Fruit fly (Drosophila melanogaster): ENCODE measurements around the gene CG32445.

CG32445 gene

DNA sequence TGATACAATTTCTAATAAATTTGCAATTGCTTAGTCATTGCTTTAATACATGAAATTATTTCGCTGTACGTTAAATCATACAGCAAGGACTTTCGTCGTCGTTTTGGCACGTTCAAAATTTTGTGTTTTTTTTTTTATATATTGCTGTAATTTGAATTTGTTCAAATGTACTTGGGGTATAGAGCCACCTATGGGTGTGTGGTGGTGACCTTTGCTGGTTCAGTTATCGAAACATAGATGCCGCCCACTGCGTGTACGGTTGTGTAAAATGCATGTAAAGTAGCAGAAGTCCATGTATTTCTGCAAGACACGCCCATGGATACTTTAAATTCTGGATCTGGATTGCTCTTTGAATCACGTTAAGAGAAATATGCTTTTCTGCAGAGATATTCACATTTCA lies 34.9 kb upstream of the CG32445 start (continued):
- TF ChIP-seq Rx (GFP tag; IDR thresholded peaks at IDR 0.05) (peak; percentile 44), sqz (GFP tag; optimal IDR thresholded peaks at IDR 0.05) (peak; percentile 66), gcm (GFP tag; optimal IDR thresholded peaks at IDR 0.05) (no peak), Atf6 (GFP tag; IDR thresholded peaks at IDR 0.05) (no peak), Scr (GFP tag; IDR thresholded peaks at IDR 0.05; ENCODE audit: partially characterized antibody) (no peak), CG12744 (GFP tag; optimal IDR thresholded peaks at IDR 0.05) (peak; percentile 67), CG10959 (GFP tag; IDR thresholded peaks at IDR 0.05) (peak; percentile 64), cg (GFP tag; optimal IDR thresholded peaks at IDR 0.05) (no peak), Ets97D (GFP tag; optimal IDR thresholded peaks at IDR 0.05) (peak; percentile 31), ci (GFP tag; IDR thresholded peaks at IDR 0.05) (peak; percentile 83), CG13424 (tag; optimal IDR thresholded peaks at IDR 0.05) (no peak), HmgZ (tag; optimal IDR thresholded peaks at IDR 0.05) (peak; percentile 65), CG9727 (GFP tag; optimal IDR thresholded peaks at IDR 0.05) (no peak), CG6765 (GFP tag; optimal IDR thresholded peaks at IDR 0.05) (no peak), CG4730 (GFP tag; IDR thresholded peaks at IDR 0.05) (peak; percentile 67), CG15479 (GFP tag; optimal IDR thresholded peaks at IDR 0.05) (no peak), MBD-R2 (GFP tag; IDR thresholded peaks at IDR 0.05) (no peak), shn (GFP tag; optimal IDR thresholded peaks at IDR 0.05) (peak; percentile 62), Deaf1 (tag; optimal IDR thresholded peaks at IDR 0.05) (no peak), CG1233 (GFP tag; optimal IDR thresholded peaks at IDR 0.05) (peak; percentile 30), ken (GFP tag; IDR thresholded peaks at IDR 0.05) (peak; percentile 66; the same call in 2 of the 3 replicates), CG14965 (GFP tag; optimal IDR thresholded peaks at IDR 0.05; ENCODE audit: borderline replicate concordance) (peak; percentile 39), Max (GFP tag; optimal IDR thresholded peaks at IDR 0.05) (peak; percentile 16), bcd (GFP tag; optimal IDR thresholded peaks at IDR 0.05) (peak; percentile 48), NK7.1 (GFP tag; optimal IDR thresholded peaks at IDR 0.05) (peak; percentile 1), CG17802 (tag; optimal IDR thresholded peaks at IDR 0.05) (no peak), crc (GFP tag; optimal IDR thresholded peaks at IDR 0.05) (peak; percentile 19), Hey (tag; optimal IDR thresholded peaks at IDR 0.05) (no peak), Hr51 (GFP tag; optimal IDR thresholded peaks at IDR 0.05) (peak in 1 of 2 experiments; percentile 16), ro (GFP tag; IDR thresholded peaks at IDR 0.05) (no peak), repo (GFP tag; optimal IDR thresholded peaks at IDR 0.05) (peak; percentile 46), usp (GFP tag; optimal IDR thresholded peaks at IDR 0.05) (no peak), CG30020 (tag; optimal IDR thresholded peaks at IDR 0.05) (no peak), kay (GFP tag; optimal IDR thresholded peaks at IDR 0.05) (peak; percentile 15), mld (GFP tag; IDR thresholded peaks at IDR 0.05; ENCODE audit: partially characterized antibody) (no peak), gt (GFP tag; IDR thresholded peaks at IDR 0.05) (no peak), Xrp1 (GFP tag; IDR thresholded peaks at IDR 0.05) (peak; percentile 37; the same call in 1 of the 2 replicates), NC2α (GFP tag; optimal IDR thresholded peaks at IDR 0.05) (no peak), Mrtf (GFP tag; IDR thresholded peaks at IDR 0.05) (peak; percentile 67), gem (tag; optimal IDR thresholded peaks at IDR 0.05) (no peak), cad (GFP tag; optimal IDR thresholded peaks at IDR 0.05) (no peak), E2f1 (GFP tag; IDR thresholded peaks at IDR 0.05) (peak; percentile 67; the same call in 1 of the 2 replicates), tna (GFP tag; IDR thresholded peaks at IDR 0.05; ENCODE audit: partially characterized antibody) (no peak), CG9609 (GFP tag; optimal IDR thresholded peaks at IDR 0.05) (peak; percentile 49), NFAT (GFP tag; IDR thresholded peaks at IDR 0.05) (peak; percentile 75), tx (GFP tag; optimal IDR thresholded peaks at IDR 0.05) (peak; percentile 4), HLH4C (GFP tag; IDR thresholded peaks at IDR 0.05; ENCODE audit: partially characterized antibody) (0 out of 3 replicates have a peak, but pooled peaks have one; percentile 17), Poxn (GFP tag; IDR thresholded peaks at IDR 0.05) (no peak), CG2875 (GFP tag; optimal IDR thresholded peaks at IDR 0.05) (peak; percentile 40), abd-A (tag; optimal IDR thresholded peaks at IDR 0.05) (no peak), sc (optimal IDR thresholded peaks at IDR 0.05) (no peak), sc (GFP tag; optimal IDR thresholded peaks at IDR 0.05) (no peak)
